Worm (Caenorhabditis elegans) whole organism, young adult: ENCODE results near the gene T25D3.4.

Experiments
- F49E8.2 ChIP-seq: sonication (generic microtip); optimal IDR thresholded peaks from 3 replicates; lab custom pipeline; 2017; ENCODE audit warnings: missing genetic modification characterization, mild to moderate bottlenecking, missing compliant biosample characterization, antibody characterized with exemption, moderate library complexity; ENCODE audit not compliant: insufficient read depth
- ama-1 ChIP-seq, 3 experiments: fragments of 150-350 bp in 1 of 3; sonication (generic microtip) in 2 of 3; optimal IDR thresholded peaks; 2 replicates each; lab custom pipeline; 2014 to 2018; ENCODE audit warnings: missing biosample characterization in 2 of 3, missing genetic modification characterization in 2 of 3, missing genetic modification reagents in 2 of 3
- ceh-100 ChIP-seq: fragments of 200-800 bp; sonication (Bioruptor generic); IDR thresholded peaks from 2 replicates; pipeline ENCODE4 v1.3.6; 2022; ENCODE audit warnings: missing genetic modification reagents, missing genetic modification characterization, missing compliant biosample characterization
- efl-1 ChIP-seq: fragments of 150-350 bp; optimal IDR thresholded peaks from 2 replicates; lab custom pipeline; 2014; ENCODE audit warnings: missing biosample characterization, missing genetic modification reagents, missing genetic modification characterization
- ets-4 ChIP-seq: fragments of 200-800 bp; sonication (Bioruptor generic); optimal IDR thresholded peaks from 2 replicates; lab custom pipeline; 2018; ENCODE audit warnings: mild to moderate bottlenecking, missing genetic modification characterization, missing compliant biosample characterization
- hrde-1 ChIP-seq: sonication (generic microtip); optimal IDR thresholded peaks from 2 replicates; lab custom pipeline; 2016; ENCODE audit warnings: missing genetic modification characterization, mild to moderate bottlenecking, missing compliant biosample characterization, moderate library complexity, missing genotype, missing genetic modification reagents, borderline replicate concordance
- nhr-90 ChIP-seq: sonication (generic microtip); optimal IDR thresholded peaks from 2 replicates; lab custom pipeline; 2016; ENCODE audit warnings: missing genotype, mild to moderate bottlenecking, missing genetic modification characterization, missing compliant biosample characterization
- pha-4 ChIP-seq: fragments of 150-350 bp; sonication (generic microtip); optimal IDR thresholded peaks from 2 replicates; lab custom pipeline; 2014; ENCODE audit warnings: missing biosample characterization, missing genetic modification reagents, missing genetic modification characterization
- snpc-1.3 ChIP-seq: sonication (generic microtip); optimal IDR thresholded peaks from 2 replicates; lab custom pipeline; 2017; ENCODE audit warnings: missing genetic modification characterization, mild to moderate bottlenecking, missing compliant biosample characterization, antibody characterized with exemption, moderate library complexity, missing genotype, missing genetic modification reagents; ENCODE audit not compliant: insufficient read depth
- somi-1 ChIP-seq: fragments of 200-800 bp; sonication (Bioruptor generic); optimal IDR thresholded peaks from 2 replicates; lab custom pipeline; 2018; ENCODE audit warnings: mild to moderate bottlenecking, missing genetic modification characterization, missing compliant biosample characterization

- TF ChIP-seq ama-1 (optimal IDR thresholded peaks at IDR 0.05; lab: Kevin White, UChicago) (no peak), ama-1 (GFP tag; optimal IDR thresholded peaks at IDR 0.05; lab: Kevin White, UChicago) (no peak), nhr-90 (tag; lab: Kevin White, UChicago) (no peak), ets-4 (no peak), somi-1 (GFP tag; lab: Kevin White, UChicago) (no peak), snpc-1.3 (tag; lab: Kevin White, UChicago) (no peak), pha-4 (tag; lab: Kevin White, UChicago) (no peak), hrde-1 (tag; lab: Kevin White, UChicago) (no peak), efl-1 (GFP tag; lab: Kevin White, UChicago) (no peak), F49E8.2 (tag; lab: Kevin White, UChicago) (no peak), ceh-100 (GFP tag; lab: Robert Waterston, UW) (no peak)
Observed at ce11 chrII:159294-159922, 12.4 kb downstream of the T25D3.4 start.
